Fruit fly (Drosophila melanogaster): ENCODE data around the gene chrb.

dm6 chr3L:11491874-11492268 lies 4.5 kb downstream of the chrb start:
- TF ChIP-seq h (optimal IDR thresholded peaks at IDR 0.05) (no peak), psq (optimal IDR thresholded peaks at IDR 0.05) (no peak), Sin3A (optimal IDR thresholded peaks at IDR 0.05) (no peak), Myc (optimal IDR thresholded peaks at IDR 0.05) (no peak), ttk (optimal IDR thresholded peaks at IDR 0.05) (no peak)

Data from Kc167 (cell line).